Worm (Caenorhabditis elegans): ENCODE data around the gene ubc-26.
A peak's percentile ranks its signal among the peaks of the same experiment; 100 is the strongest.

The ubc-26 gene

DNA sequence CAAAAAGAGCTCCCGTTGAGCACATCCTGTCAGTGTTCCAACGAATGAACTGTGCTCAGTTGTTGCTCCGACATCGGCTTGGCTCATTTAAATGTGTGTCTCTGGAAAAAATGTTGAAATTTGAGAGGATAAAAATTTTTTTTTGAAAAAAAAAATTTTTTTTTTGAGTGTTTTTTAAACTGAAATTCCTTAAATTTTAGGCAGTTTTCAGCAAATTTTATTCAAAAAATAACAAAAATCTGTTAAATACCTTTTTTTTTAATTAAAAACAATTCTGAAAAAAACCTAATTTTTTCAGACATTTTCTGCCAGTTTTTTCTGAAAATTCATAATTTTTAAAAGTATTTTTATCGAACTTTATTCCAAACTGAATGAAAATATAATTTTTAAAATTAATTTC is 15.3 kb downstream of the ubc-26 start, which contains the start of gene pigw-1:
Gene pigw-1, minus strand, starts transcription at position 101 of the 400 bp plus-strand sequence.
- TF ChIP-seq him-1 (tag; optimal IDR thresholded peaks at IDR 0.05) (no peak), W03F9.2 (tag; optimal IDR thresholded peaks at IDR 0.05) (no peak), dao-5 (tag; optimal IDR thresholded peaks at IDR 0.05) (no peak)

- TF ChIP-seq him-1 (tag; optimal IDR thresholded peaks at IDR 0.05), result no peak
- no peak for TF ChIP-seq dao-5 (tag; optimal IDR thresholded peaks at IDR 0.05)
- TF ChIP-seq W03F9.2 (tag; optimal IDR thresholded peaks at IDR 0.05), result no peak
Observed at ce11 chrII:2881088-2881487, 19.1 kb downstream of the ubc-26 start.

- TF ChIP-seq W03F9.2 (tag; optimal IDR thresholded peaks at IDR 0.05) (no peak), him-1 (tag; optimal IDR thresholded peaks at IDR 0.05) (no peak), dao-5 (tag; optimal IDR thresholded peaks at IDR 0.05) (no peak)
Observed at ce11 chrII:2878909-2879308, 21.2 kb downstream of the ubc-26 start.

- TF ChIP-seq dao-5 (tag; optimal IDR thresholded peaks at IDR 0.05) (no peak), W03F9.2 (tag; optimal IDR thresholded peaks at IDR 0.05) (no peak), him-1 (tag; optimal IDR thresholded peaks at IDR 0.05) (no peak)
Observed at ce11 chrII:2874801-2875200, 25.3 kb downstream of the ubc-26 start, which contains the start of gene Y110A2AL.1. Y110A2AL.1 (plus strand) TSS chrII:2875101.

- TF ChIP-seq W03F9.2 (tag; optimal IDR thresholded peaks at IDR 0.05), result no peak
- TF ChIP-seq him-1 (tag; optimal IDR thresholded peaks at IDR 0.05), result no peak
- TF ChIP-seq dao-5 (tag; optimal IDR thresholded peaks at IDR 0.05), result no peak
Observed at ce11 chrII:2871816-2872215, 28.3 kb downstream of the ubc-26 start, which contains the start of gene Y110A2AL.10. Y110A2AL.10 (minus strand) TSS chrII:2871916.

- TF ChIP-seq W03F9.2 (tag; optimal IDR thresholded peaks at IDR 0.05), result no peak
- no peak for TF ChIP-seq dao-5 (tag; optimal IDR thresholded peaks at IDR 0.05)
- no peak for TF ChIP-seq him-1 (tag; optimal IDR thresholded peaks at IDR 0.05)
Observed at ce11 chrII:2867701-2868100, 32.4 kb downstream of the ubc-26 start, which contains the start of gene Y110A2AL.2. Y110A2AL.2 (plus strand) TSS chrII:2868001.

DNA sequence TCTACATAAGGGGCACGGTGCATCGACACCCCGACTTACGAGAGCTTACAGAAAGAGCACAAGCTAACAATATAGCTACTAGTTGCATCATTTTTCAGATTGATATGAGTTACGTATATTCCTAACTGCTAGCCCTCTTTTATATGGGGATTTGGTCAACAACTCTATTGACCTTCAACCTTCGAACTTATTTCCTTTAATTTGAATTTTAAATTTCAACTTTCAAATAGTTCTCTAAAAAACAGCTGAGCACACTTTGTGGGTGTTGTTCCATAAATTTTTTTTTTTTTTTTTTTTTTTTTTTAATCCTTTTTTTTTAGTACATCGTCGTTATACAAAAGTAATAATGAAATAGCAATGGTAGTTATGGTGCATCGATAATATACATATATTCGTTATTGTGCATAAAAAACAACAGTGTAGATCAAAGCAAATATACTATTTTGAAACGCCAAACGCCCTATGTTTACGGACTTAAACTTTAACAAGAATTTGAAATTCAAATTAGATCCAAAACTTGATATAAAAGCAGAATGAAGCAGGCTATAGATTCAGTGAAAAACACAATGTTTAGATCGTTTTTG is 33.5 kb downstream of the ubc-26 start, which contains the start of the genes Y110A2AL.9 and Y110A2AL.3:
Gene Y110A2AL.9, minus strand, starts transcription at position 101 of the 584 bp plus-strand sequence.
Gene Y110A2AL.3, plus strand, starts transcription at position 534 of the 584 bp plus-strand sequence.
- TF ChIP-seq dao-5 (tag; optimal IDR thresholded peaks at IDR 0.05) (no peak), him-1 (tag; optimal IDR thresholded peaks at IDR 0.05) (no peak), W03F9.2 (tag; optimal IDR thresholded peaks at IDR 0.05) (no peak)

- no peak for TF ChIP-seq him-1 (tag; optimal IDR thresholded peaks at IDR 0.05)
- no peak for TF ChIP-seq dao-5 (tag; optimal IDR thresholded peaks at IDR 0.05)
- no peak for TF ChIP-seq W03F9.2 (tag; optimal IDR thresholded peaks at IDR 0.05)
Observed at ce11 chrII:2865355-2865754, 34.8 kb downstream of the ubc-26 start.

DNA sequence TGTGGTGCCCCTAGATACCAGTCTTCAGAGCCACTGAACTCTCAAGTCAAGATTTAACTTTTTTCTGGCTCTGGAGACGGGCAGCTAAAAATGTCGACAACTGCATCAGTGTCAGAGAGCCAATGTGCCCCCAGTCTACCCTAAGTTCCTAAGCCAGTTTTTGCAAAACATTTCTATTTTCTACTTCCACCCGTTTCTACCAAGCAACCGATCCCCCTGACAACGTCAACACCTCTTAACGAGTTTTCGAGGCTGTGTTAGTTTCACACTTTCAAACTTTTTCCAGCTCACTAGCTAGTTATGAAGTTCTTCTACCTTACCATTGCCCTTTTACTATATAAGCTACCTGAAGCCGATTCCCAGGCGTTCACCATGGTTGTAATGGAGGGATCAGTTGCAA is 35.9 kb downstream of the ubc-26 start, which contains the start of gene Y110A2AL.5:
Gene Y110A2AL.5, plus strand, starts transcription at position 301 of the 400 bp plus-strand sequence.
- TF ChIP-seq W03F9.2 (tag; optimal IDR thresholded peaks at IDR 0.05) (no peak), him-1 (tag; optimal IDR thresholded peaks at IDR 0.05) (no peak), dao-5 (tag; optimal IDR thresholded peaks at IDR 0.05) (no peak)

DNA sequence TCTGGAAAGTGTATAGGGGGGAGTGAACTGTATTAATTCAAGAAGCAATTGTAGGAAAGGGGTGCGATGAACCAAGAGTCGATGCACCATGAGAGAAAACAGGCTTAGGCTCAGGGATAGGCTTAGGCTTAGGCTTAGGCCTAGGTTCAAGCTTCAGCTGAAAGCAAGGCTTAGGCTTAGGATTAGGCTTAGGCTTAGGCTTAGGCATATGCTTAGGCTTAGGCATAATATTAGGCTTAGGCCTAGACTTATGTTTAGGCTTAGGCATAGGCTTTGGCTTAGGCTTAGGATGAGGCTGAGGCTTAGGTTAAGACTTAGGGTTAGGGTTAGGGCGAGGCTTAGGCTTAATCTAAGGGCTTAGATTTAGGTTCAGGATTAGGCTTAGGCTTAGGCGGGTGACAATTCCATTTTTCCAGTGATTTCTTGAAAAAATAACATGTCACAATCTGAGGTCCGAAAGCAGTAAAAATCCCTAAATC is 37.6 kb downstream of the ubc-26 start:
- no peak for TF ChIP-seq W03F9.2 (tag; optimal IDR thresholded peaks at IDR 0.05)
- TF ChIP-seq him-1 (tag; optimal IDR thresholded peaks at IDR 0.05), result no peak
- TF ChIP-seq dao-5 (tag; optimal IDR thresholded peaks at IDR 0.05), result no peak

DNA sequence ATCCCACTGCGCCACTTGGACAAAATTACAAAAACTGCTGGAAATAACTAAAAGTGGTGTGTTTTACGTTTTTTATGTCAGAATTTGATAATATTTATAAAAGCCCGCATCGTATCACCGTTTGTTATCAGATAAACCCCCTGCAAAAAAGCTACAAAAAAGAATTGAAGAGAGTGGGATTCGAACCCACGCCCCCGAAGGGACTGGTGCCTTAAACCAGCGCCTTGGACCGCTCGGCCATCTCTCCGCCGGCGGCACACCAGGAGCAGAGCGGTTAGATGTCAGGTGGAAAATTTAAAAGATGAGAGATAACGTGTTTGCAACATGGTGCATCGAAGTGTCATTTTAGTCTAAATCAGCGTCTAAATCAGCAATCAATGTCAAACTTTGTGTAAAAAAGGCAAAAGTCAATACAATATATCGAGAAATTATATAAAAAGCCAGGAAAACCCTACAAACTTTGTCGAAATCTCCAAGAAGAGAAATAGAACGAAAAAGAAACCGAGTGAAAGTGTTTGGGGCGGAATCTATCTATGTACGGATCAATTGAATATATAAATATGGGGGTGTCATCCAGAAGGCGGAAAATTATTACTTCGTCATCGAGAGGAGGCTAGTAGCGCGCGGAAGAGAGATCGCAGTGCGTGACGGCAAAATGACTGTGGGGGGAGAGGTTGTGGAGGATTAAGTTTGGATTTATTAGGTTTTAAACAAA is 38.6 kb downstream of the ubc-26 start:
- TF ChIP-seq him-1 (tag; optimal IDR thresholded peaks at IDR 0.05) (no peak), dao-5 (tag; optimal IDR thresholded peaks at IDR 0.05) (peak; percentile 6)

DNA sequence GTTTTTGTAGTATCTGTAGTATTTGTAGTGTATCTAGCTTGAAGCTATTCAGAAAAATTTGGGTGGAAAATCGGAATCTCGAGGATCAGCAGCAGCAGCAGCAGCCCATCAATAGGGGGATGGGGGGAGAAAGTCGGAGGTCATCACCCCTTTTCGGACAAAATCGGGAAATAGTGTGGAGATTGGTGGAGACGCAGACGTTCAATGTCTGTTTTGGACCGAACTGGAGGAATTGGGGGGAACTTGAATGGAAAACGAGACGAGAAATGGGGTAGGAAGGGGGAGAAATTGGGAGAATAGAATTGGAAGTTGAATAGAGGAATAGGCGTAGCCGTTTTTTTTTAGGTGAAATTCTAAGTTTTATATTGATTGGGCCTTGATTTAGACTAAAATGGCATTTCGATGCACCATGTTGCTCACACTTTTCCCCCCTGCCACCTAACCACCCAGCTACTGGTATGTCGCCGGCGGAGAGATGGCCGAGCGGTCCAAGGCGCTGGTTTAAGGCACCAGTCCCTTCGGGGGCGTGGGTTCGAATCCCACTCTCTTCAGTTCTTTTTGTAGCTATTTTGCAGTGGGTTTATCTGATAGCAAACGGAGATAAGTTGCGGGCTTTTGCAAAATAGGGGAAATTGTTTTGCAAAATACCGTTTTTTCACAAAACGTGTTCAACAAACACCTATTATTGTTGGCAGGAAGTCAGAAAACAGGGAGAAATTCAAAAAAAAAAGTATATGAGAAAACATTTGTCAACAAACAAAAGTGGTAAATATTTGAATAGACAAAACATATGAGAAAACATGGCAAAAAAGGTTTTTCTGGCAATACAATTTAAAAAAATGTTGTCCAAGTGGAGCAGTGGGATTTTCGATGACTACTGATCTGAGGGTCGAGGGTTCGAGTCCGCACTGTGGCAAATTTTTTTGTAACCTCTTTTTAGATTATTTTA is 40.0 kb downstream of the ubc-26 start:
- TF ChIP-seq W03F9.2 (tag; optimal IDR thresholded peaks at IDR 0.05) (no peak), dao-5 (tag; optimal IDR thresholded peaks at IDR 0.05) (peak; percentile 26), him-1 (tag; optimal IDR thresholded peaks at IDR 0.05) (no peak)

ce11 chrII:2859315-2859714 is 40.8 kb downstream of the ubc-26 start:
- TF ChIP-seq dao-5 (tag; optimal IDR thresholded peaks at IDR 0.05) (no peak), him-1 (tag; optimal IDR thresholded peaks at IDR 0.05) (no peak), W03F9.2 (tag; optimal IDR thresholded peaks at IDR 0.05) (no peak)
